Worm (Caenorhabditis elegans) whole organism, L1 larva: Measurements from ENCODE around the gene Y54G2A.52.
A peak's percentile ranks its signal among the peaks of the same experiment; 100 is the strongest.

Experiments used
- C04F5.9 ChIP-seq: sonication (generic microtip); optimal IDR thresholded peaks from 2 replicates; lab custom pipeline; 2016; ENCODE audit warnings: missing genetic modification characterization, missing compliant biosample characterization
- C34B4.2 ChIP-seq: sonication (generic microtip); optimal IDR thresholded peaks from 2 replicates; lab custom pipeline; 2017; ENCODE audit warnings: mild to moderate bottlenecking, missing genetic modification characterization, missing compliant biosample characterization
- F16B12.6 ChIP-seq: fragments of 150-350 bp; optimal IDR thresholded peaks from 2 replicates; lab custom pipeline; 2014; ENCODE audit warnings: missing biosample characterization, missing genetic modification characterization
- aha-1 ChIP-seq: fragments of 150-350 bp; optimal IDR thresholded peaks from 2 replicates; lab custom pipeline; 2014; ENCODE audit warnings: missing biosample characterization, missing genetic modification characterization
- alr-1 ChIP-seq: fragments of 200-800 bp; sonication (Bioruptor generic); optimal IDR thresholded peaks from 2 replicates; lab custom pipeline; 2018; ENCODE audit warnings: borderline replicate concordance, mild to moderate bottlenecking, missing genetic modification characterization, missing compliant biosample characterization
- aly-2 ChIP-seq: fragments of 150-350 bp; optimal IDR thresholded peaks from 2 replicates; lab custom pipeline; 2014; ENCODE audit warnings: missing biosample characterization, missing genetic modification characterization
- ceh-63 ChIP-seq: fragments of 200-800 bp; sonication (Bioruptor generic); optimal IDR thresholded peaks from 2 replicates; lab custom pipeline; 2018; ENCODE audit warnings: mild to moderate bottlenecking, missing genetic modification characterization, missing compliant biosample characterization
- ceh-8 ChIP-seq: fragments of 200-800 bp; sonication (Bioruptor generic); optimal IDR thresholded peaks from 2 replicates; lab custom pipeline; 2018; ENCODE audit warnings: mild to moderate bottlenecking, missing genetic modification characterization, moderate library complexity, missing compliant biosample characterization
- ceh-90 ChIP-seq: sonication (generic microtip); optimal IDR thresholded peaks from 2 replicates; lab custom pipeline; 2016; ENCODE audit warnings: missing genetic modification characterization, missing compliant biosample characterization
- ces-1 ChIP-seq: fragments of 150-350 bp; optimal IDR thresholded peaks from 2 replicates; lab custom pipeline; 2014; ENCODE audit warnings: missing biosample characterization, missing genetic modification reagents, missing genetic modification characterization
- dpl-1 ChIP-seq, 3 experiments: fragments of 150-350 bp in 2 of 3; sonication (generic microtip) in 1 of 3; optimal IDR thresholded peaks; 2 replicates each; lab custom pipeline; 2014 to 2017; ENCODE audit warnings: missing biosample characterization in 3 of 3, missing genetic modification characterization in 3 of 3, missing genetic modification reagents in 3 of 3
- egl-27 ChIP-seq, 2 experiments: fragments of 150-350 bp in 1 of 2; sonication (generic microtip); optimal IDR thresholded peaks; 3 replicates each; lab custom pipeline; 2017 to 2018; ENCODE audit warnings: missing biosample characterization in 2 of 2, missing genetic modification characterization in 2 of 2, missing genetic modification reagents in 2 of 2
- elt-3 ChIP-seq, 6 experiments: fragments of 150-350 bp in 1 of 6; sonication (generic microtip); optimal IDR thresholded peaks; 2 replicates each; lab custom pipeline; 2017 to 2018; ENCODE audit warnings: missing biosample characterization in 6 of 6, missing genetic modification characterization in 6 of 6, inconsistent platforms in 1 of 6
- ets-5 ChIP-seq: fragments of 200-800 bp; sonication (Bioruptor generic); IDR thresholded peaks from 2 replicates; pipeline ENCODE4 v1.3.6; 2022; ENCODE audit warnings: missing genetic modification characterization, missing compliant biosample characterization
- fkh-10 ChIP-seq: sonication (generic microtip); optimal IDR thresholded peaks from 2 replicates; lab custom pipeline; 2017; ENCODE audit warnings: missing biosample characterization, missing genetic modification reagents, missing genetic modification characterization
- fkh-4 ChIP-seq: sonication (generic microtip); optimal IDR thresholded peaks from 2 replicates; lab custom pipeline; 2016; ENCODE audit warnings: missing compliant biosample characterization, missing genetic modification characterization, borderline replicate concordance
- fkh-8 ChIP-seq: sonication (generic microtip); optimal IDR thresholded peaks from 2 replicates; lab custom pipeline; 2016; ENCODE audit warnings: mild to moderate bottlenecking, missing genetic modification characterization, missing compliant biosample characterization
- grh-1 ChIP-seq: fragments of 200-800 bp; sonication (Bioruptor generic); IDR thresholded peaks from 2 replicates; pipeline ENCODE4 v1.3.6; 2022; ENCODE audit warnings: missing genetic modification reagents, missing genetic modification characterization, missing compliant biosample characterization
- hlh-17 ChIP-seq: fragments of 200-800 bp; sonication (Bioruptor generic); optimal IDR thresholded peaks from 2 replicates; lab custom pipeline; 2018; ENCODE audit warnings: missing genetic modification characterization, mild to moderate bottlenecking, missing compliant biosample characterization, moderate library complexity, borderline replicate concordance
- jun-1 ChIP-seq: fragments of 150-350 bp; optimal IDR thresholded peaks from 2 replicates; lab custom pipeline; 2014; ENCODE audit warnings: missing biosample characterization, missing genetic modification reagents, missing genetic modification characterization
- lin-13 ChIP-seq: fragments of 150-350 bp; optimal IDR thresholded peaks from 2 replicates; lab custom pipeline; 2014; ENCODE audit warnings: missing biosample characterization, missing genetic modification reagents, missing genetic modification characterization
- lin-14 ChIP-seq: fragments of 200-800 bp; sonication (Bioruptor generic); optimal IDR thresholded peaks from 2 replicates; lab custom pipeline; 2018; ENCODE audit warnings: mild to moderate bottlenecking, missing genetic modification characterization, moderate library complexity, missing compliant biosample characterization
- lin-35 ChIP-seq, 2 experiments: fragments of 150-350 bp; optimal IDR thresholded peaks; 2 replicates each; lab custom pipeline; 2014; ENCODE audit warnings: missing biosample characterization in 2 of 2, missing genetic modification characterization in 2 of 2, missing genetic modification reagents in 2 of 2
- lin-39 ChIP-seq: fragments of 150-350 bp; optimal IDR thresholded peaks from 2 replicates; lab custom pipeline; 2014; ENCODE audit warnings: missing biosample characterization, missing genetic modification reagents, missing genetic modification characterization
- lir-3 ChIP-seq: sonication (generic microtip); optimal IDR thresholded peaks from 2 replicates; lab custom pipeline; 2016; ENCODE audit warnings: mild to moderate bottlenecking, missing genetic modification characterization, moderate library complexity, missing compliant biosample characterization; ENCODE audit not compliant: poor library complexity
- lsy-2 ChIP-seq, 2 experiments: fragments of 150-350 bp; optimal IDR thresholded peaks; 2 replicates each; lab custom pipeline; 2014; ENCODE audit warnings: missing biosample characterization in 2 of 2, missing genetic modification characterization in 2 of 2
- mef-2 ChIP-seq: fragments of 150-350 bp; optimal IDR thresholded peaks from 2 replicates; lab custom pipeline; 2014; ENCODE audit warnings: missing biosample characterization, missing genetic modification characterization
- mep-1 ChIP-seq: fragments of 150-350 bp; optimal IDR thresholded peaks from 2 replicates; lab custom pipeline; 2014; ENCODE audit warnings: missing biosample characterization, missing genetic modification characterization
- nhr-11 ChIP-seq: fragments of 150-350 bp; optimal IDR thresholded peaks from 2 replicates; lab custom pipeline; 2014; ENCODE audit warnings: missing biosample characterization, missing genetic modification characterization
- nhr-20 ChIP-seq: sonication (generic microtip); optimal IDR thresholded peaks from 2 replicates; lab custom pipeline; 2016; ENCODE audit warnings: mild to moderate bottlenecking, missing genetic modification characterization, missing compliant biosample characterization
- nhr-28 ChIP-seq: fragments of 150-350 bp; optimal IDR thresholded peaks from 2 replicates; lab custom pipeline; 2014; ENCODE audit warnings: missing biosample characterization, missing genetic modification characterization
- nhr-47 ChIP-seq: sonication (generic microtip); optimal IDR thresholded peaks from 2 replicates; lab custom pipeline; 2016; ENCODE audit warnings: mild to moderate bottlenecking, missing genetic modification characterization, moderate library complexity, missing compliant biosample characterization
- nhr-71 ChIP-seq: sonication (generic microtip); optimal IDR thresholded peaks from 2 replicates; lab custom pipeline; 2016; ENCODE audit warnings: mild to moderate bottlenecking, missing genetic modification characterization, moderate library complexity, missing compliant biosample characterization
- nhr-76 ChIP-seq: sonication (generic microtip); optimal IDR thresholded peaks from 2 replicates; lab custom pipeline; 2017; ENCODE audit warnings: missing biosample characterization, missing genetic modification characterization
- nhr-77 ChIP-seq: fragments of 150-350 bp; optimal IDR thresholded peaks from 2 replicates; lab custom pipeline; 2014; ENCODE audit warnings: missing biosample characterization, missing genetic modification characterization
- nhr-84 ChIP-seq: sonication (generic microtip); optimal IDR thresholded peaks from 2 replicates; lab custom pipeline; 2017; ENCODE audit warnings: missing biosample characterization, missing genetic modification characterization
- nhr-90 ChIP-seq: sonication (generic microtip); optimal IDR thresholded peaks from 2 replicates; lab custom pipeline; 2016; ENCODE audit warnings: mild to moderate bottlenecking, missing genetic modification characterization, missing compliant biosample characterization; ENCODE audit not compliant: poor library complexity
- pag-3 ChIP-seq: sonication (generic microtip); optimal IDR thresholded peaks from 2 replicates; lab custom pipeline; 2017; ENCODE audit warnings: missing genetic modification characterization, mild to moderate bottlenecking, missing compliant biosample characterization, antibody characterized with exemption, borderline replicate concordance; ENCODE audit not compliant: insufficient read depth
- skn-1 ChIP-seq: fragments of 150-350 bp; optimal IDR thresholded peaks from 2 replicates; lab custom pipeline; 2014; ENCODE audit warnings: missing biosample characterization, missing genetic modification characterization
- snpc-4 ChIP-seq: fragments of 150-350 bp; optimal IDR thresholded peaks from 2 replicates; lab custom pipeline; 2014; ENCODE audit warnings: missing biosample characterization, missing genetic modification characterization
- snu-23 ChIP-seq: sonication (generic microtip); optimal IDR thresholded peaks from 2 replicates; lab custom pipeline; 2016; ENCODE audit warnings: missing genetic modification characterization, missing compliant biosample characterization
- sptf-1 ChIP-seq: fragments of 150-350 bp; optimal IDR thresholded peaks from 2 replicates; lab custom pipeline; 2014; ENCODE audit warnings: missing biosample characterization, missing genetic modification characterization
- sup-37 ChIP-seq: fragments of 200-800 bp; sonication (Bioruptor generic); optimal IDR thresholded peaks from 2 replicates; lab custom pipeline; 2018; ENCODE audit warnings: mild to moderate bottlenecking, missing genetic modification characterization, missing compliant biosample characterization
- tbx-2 ChIP-seq: sonication (generic microtip); optimal IDR thresholded peaks from 2 replicates; lab custom pipeline; 2016; ENCODE audit warnings: missing genetic modification characterization, missing compliant biosample characterization
- tlp-1 ChIP-seq: fragments of 150-350 bp; optimal IDR thresholded peaks from 2 replicates; lab custom pipeline; 2014; ENCODE audit warnings: missing biosample characterization, missing genetic modification characterization
- unc-130 ChIP-seq: fragments of 150-350 bp; optimal IDR thresholded peaks from 2 replicates; lab custom pipeline; 2017; ENCODE audit warnings: missing biosample characterization, missing genetic modification characterization, inconsistent platforms
- unc-62 ChIP-seq: fragments of 150-350 bp; optimal IDR thresholded peaks from 2 replicates; lab custom pipeline; 2014; ENCODE audit warnings: missing biosample characterization, missing genetic modification reagents, missing genetic modification characterization
- unc-86 ChIP-seq: sonication (generic microtip); optimal IDR thresholded peaks from 2 replicates; lab custom pipeline; 2016; ENCODE audit warnings: missing genetic modification characterization, missing compliant biosample characterization
- xbp-1 ChIP-seq: sonication (generic microtip); optimal IDR thresholded peaks from 2 replicates; lab custom pipeline; 2016; ENCODE audit warnings: missing genetic modification characterization, missing compliant biosample characterization
- zip-4 ChIP-seq: fragments of 200-800 bp; sonication (Bioruptor generic); optimal IDR thresholded peaks from 2 replicates; lab custom pipeline; 2018; ENCODE audit warnings: mild to moderate bottlenecking, missing genetic modification characterization, moderate library complexity, missing compliant biosample characterization
- ztf-4 ChIP-seq: fragments of 150-350 bp; optimal IDR thresholded peaks from 2 replicates; lab custom pipeline; 2014; ENCODE audit warnings: missing biosample characterization, missing genetic modification characterization

Gene Y54G2A.52

ce11 chrIV:2773382-2773979 is 25.0 kb downstream of the Y54G2A.52 start (continued):
- TF ChIP-seq fkh-4 (tag; lab: Kevin White, UChicago) (no peak), nhr-76 (tag; lab: Kevin White, UChicago) (no peak), fkh-8 (tag; lab: Kevin White, UChicago) (no peak), unc-130 (tag; lab: Kevin White, UChicago) (no peak), ztf-4 (tag; lab: Kevin White, UChicago) (no peak), sup-37 (GFP tag; lab: Kevin White, UChicago) (peak; percentile 8), snpc-4 (no peak), lin-39 (tag; lab: Kevin White, UChicago) (no peak), unc-86 (tag; lab: Kevin White, UChicago) (no peak), lin-14 (GFP tag; lab: Kevin White, UChicago) (peak; percentile 72), nhr-11 (no peak), dpl-1 (GFP tag; optimal IDR thresholded peaks at IDR 0.05; lab: Kevin White, UChicago) (peak in 2 of 3 experiments; percentile 3 to 22), lin-13 (no peak), nhr-77 (tag; lab: Kevin White, UChicago) (no peak), aha-1 (tag; lab: Kevin White, UChicago) (no peak), unc-62 (no peak), nhr-20 (tag; lab: Kevin White, UChicago) (peak; percentile 57), ets-5 (no peak), elt-3 (tag; optimal IDR thresholded peaks at IDR 0.05; lab: Kevin White, UChicago) (peak in 2 of 6 experiments; percentile 23 to 64), ceh-8 (GFP tag; lab: Kevin White, UChicago) (no peak), nhr-71 (tag; lab: Kevin White, UChicago) (peak; percentile 77), C34B4.2 (no peak), F16B12.6 (no peak), nhr-90 (tag; lab: Kevin White, UChicago) (peak; percentile 30), ceh-63 (GFP tag; lab: Kevin White, UChicago) (no peak), mep-1 (tag; lab: Kevin White, UChicago) (peak; percentile 75), alr-1 (tag; lab: Kevin White, UChicago) (no peak), aly-2 (tag; lab: Kevin White, UChicago) (no peak), sptf-1 (no peak), tbx-2 (tag; lab: Kevin White, UChicago) (peak; percentile 30), egl-27 (tag; optimal IDR thresholded peaks at IDR 0.05; lab: Kevin White, UChicago) (no peak), lsy-2 (tag; optimal IDR thresholded peaks at IDR 0.05; lab: Kevin White, UChicago) (peak in 1 of 2 experiments; percentile 17), ces-1 (no peak), ceh-90 (tag; lab: Kevin White, UChicago) (no peak), fkh-10 (no peak), hlh-17 (GFP tag; lab: Kevin White, UChicago) (no peak), zip-4 (no peak), tlp-1 (tag; lab: Kevin White, UChicago) (no peak), mef-2 (tag; lab: Kevin White, UChicago) (no peak), xbp-1 (tag; lab: Kevin White, UChicago) (no peak), lir-3 (no peak), C04F5.9 (tag; lab: Kevin White, UChicago) (no peak), pag-3 (tag; lab: Kevin White, UChicago) (peak; percentile 14), snu-23 (GFP tag; lab: Kevin White, UChicago) (peak; percentile 56), nhr-84 (tag; lab: Kevin White, UChicago) (no peak), nhr-47 (tag; lab: Kevin White, UChicago) (peak; percentile 42), grh-1 (GFP tag; lab: Robert Waterston, UW) (no peak), nhr-28 (no peak), lin-35 (GFP tag; optimal IDR thresholded peaks at IDR 0.05; lab: Kevin White, UChicago) (peak in 1 of 2 experiments; percentile 39), skn-1 (tag; lab: Kevin White, UChicago) (no peak), jun-1 (tag; lab: Kevin White, UChicago) (no peak)
